Fruit fly (Drosophila melanogaster) Kc167 (cell line): ENCODE results near the gene CG17841.

ENCODE experiments used
- Myc ChIP-seq: fragments of >200 bp; optimal IDR thresholded peaks from 2 replicates; lab custom pipeline; 2017; ENCODE audit warnings: missing external identifiers
- h ChIP-seq: fragments of >200 bp; optimal IDR thresholded peaks from 3 replicates; lab custom pipeline; 2018; ENCODE audit warnings: missing external identifiers
- psq ChIP-seq: fragments of >200 bp; optimal IDR thresholded peaks from 2 replicates; lab custom pipeline; 2017; ENCODE audit warnings: missing external identifiers
- ttk ChIP-seq: sonication (Bioruptor generic); optimal IDR thresholded peaks from 2 replicates; lab custom pipeline; 2017; ENCODE audit warnings: missing external identifiers

dm6 chrX:10320425-10320978 lies 47.4 kb upstream of the CG17841 start:
- TF ChIP-seq h (no peak), psq (lab: Kevin White, UChicago) (no peak), ttk (no peak), Myc (lab: Kevin White, UChicago) (no peak)
